Comparison of ENCODE assay signal across 3 worm cellular contexts in genomic region chrII:3076915-3077314, ce11.
TF ChIP-seq lines count a peak whose summit lies in the region.

Gene Y25C1A.8, minus strand, starts transcription at chrII:3076959.

TF ChIP-seq in whole organism, L1 larva, 84 proteins besides CTCF, POLR2A, EP300 and RAD21 (continued from another document and continues in another):
- no peak for TF ChIP-seq lir-3 (tag; optimal IDR thresholded peaks at IDR 0.05; lab: Kevin White, UChicago; ENCODE audit: poor library complexity)
- no peak for TF ChIP-seq nhr-20 (tag; optimal IDR thresholded peaks at IDR 0.05; lab: Kevin White, UChicago)
- TF ChIP-seq sptf-1 (tag; optimal IDR thresholded peaks at IDR 0.05; lab: Kevin White, UChicago), result no peak
- peak; percentile 91 for TF ChIP-seq nhr-19 (GFP tag; conservative IDR thresholded peaks at IDR 0.05; lab: Robert Waterston, UW)
- peak; percentile 84 for TF ChIP-seq unc-130 (tag; optimal IDR thresholded peaks at IDR 0.05; lab: Kevin White, UChicago)
- no peak for TF ChIP-seq zag-1 (tag; optimal IDR thresholded peaks at IDR 0.05; lab: Kevin White, UChicago)
- TF ChIP-seq snu-23 (GFP tag; optimal IDR thresholded peaks at IDR 0.05; lab: Kevin White, UChicago), result peak; percentile 95
- no peak for TF ChIP-seq ets-5 (GFP tag; IDR thresholded peaks at IDR 0.05; lab: Robert Waterston, UW)
- TF ChIP-seq nhr-84 (tag; optimal IDR thresholded peaks at IDR 0.05; lab: Kevin White, UChicago), result no peak
- peak; percentile 23 for TF ChIP-seq ama-1 (optimal IDR thresholded peaks at IDR 0.05; lab: Kevin White, UChicago)
- TF ChIP-seq fkh-8 (tag; optimal IDR thresholded peaks at IDR 0.05; lab: Kevin White, UChicago), result peak; percentile 93
- TF ChIP-seq ztf-4 (tag; optimal IDR thresholded peaks at IDR 0.05; lab: Kevin White, UChicago), result peak; percentile 86
- TF ChIP-seq lin-15B (tag; optimal IDR thresholded peaks at IDR 0.05; lab: Kevin White, UChicago), result peak; percentile 58
- peak; percentile 90 for TF ChIP-seq isw-1 (GFP tag; IDR thresholded peaks at IDR 0.05; lab: Robert Waterston, UW)
- TF ChIP-seq hlh-17 (GFP tag; optimal IDR thresholded peaks at IDR 0.05; lab: Kevin White, UChicago; ENCODE audit: borderline replicate concordance), result no peak
- peak; percentile 56 for TF ChIP-seq nhr-77 (tag; optimal IDR thresholded peaks at IDR 0.05; lab: Kevin White, UChicago)
- no peak for TF ChIP-seq dsc-1 (tag; optimal IDR thresholded peaks at IDR 0.05; lab: Kevin White, UChicago)
- peak; percentile 90 for TF ChIP-seq unc-86 (tag; optimal IDR thresholded peaks at IDR 0.05; lab: Kevin White, UChicago)
- TF ChIP-seq ceh-88 (GFP tag; IDR thresholded peaks at IDR 0.05; lab: Robert Waterston, UW), result peak; percentile 58
- peak; percentile 81 for TF ChIP-seq jun-1 (tag; optimal IDR thresholded peaks at IDR 0.05; lab: Kevin White, UChicago)
- TF ChIP-seq egl-27 (tag; optimal IDR thresholded peaks at IDR 0.05; lab: Kevin White, UChicago), result peak in 1 of 2 experiments; percentile 45
- TF ChIP-seq dpl-1 (GFP tag; optimal IDR thresholded peaks at IDR 0.05; lab: Kevin White, UChicago), result peak; percentile 73 to 85 (median 84)
- TF ChIP-seq C04F5.9 (tag; optimal IDR thresholded peaks at IDR 0.05; lab: Kevin White, UChicago), result peak; percentile 100
- peak; percentile 49 for TF ChIP-seq nhr-237 (tag; optimal IDR thresholded peaks at IDR 0.05; lab: Kevin White, UChicago)
- peak; percentile 75 for TF ChIP-seq fos-1 (tag; optimal IDR thresholded peaks at IDR 0.05; lab: Kevin White, UChicago)
- TF ChIP-seq nhr-90 (tag; optimal IDR thresholded peaks at IDR 0.05; lab: Kevin White, UChicago; ENCODE audit: poor library complexity), result no peak
- TF ChIP-seq ceh-90 (tag; optimal IDR thresholded peaks at IDR 0.05; lab: Kevin White, UChicago), result peak; percentile 42
- peak; percentile 79 for TF ChIP-seq mef-2 (tag; optimal IDR thresholded peaks at IDR 0.05; lab: Kevin White, UChicago)
- peak; percentile 89 for TF ChIP-seq C16A3.4 (tag; optimal IDR thresholded peaks at IDR 0.05; lab: Kevin White, UChicago)
- TF ChIP-seq hpl-2 (GFP tag; optimal IDR thresholded peaks at IDR 0.05; lab: Kevin White, UChicago), result peak; percentile 88
- peak; percentile 85 for TF ChIP-seq ceh-8 (GFP tag; optimal IDR thresholded peaks at IDR 0.05; lab: Kevin White, UChicago)
- TF ChIP-seq aly-2 (tag; optimal IDR thresholded peaks at IDR 0.05; lab: Kevin White, UChicago), result peak; percentile 58
- peak; percentile 86 for TF ChIP-seq egl-13 (tag; optimal IDR thresholded peaks at IDR 0.05; lab: Kevin White, UChicago)
- no peak for TF ChIP-seq ceh-63 (GFP tag; optimal IDR thresholded peaks at IDR 0.05; lab: Kevin White, UChicago)
- peak; percentile 79 for TF ChIP-seq vab-15 (tag; optimal IDR thresholded peaks at IDR 0.05; lab: Kevin White, UChicago)
- peak; percentile 87 for TF ChIP-seq lin-13 (GFP tag; optimal IDR thresholded peaks at IDR 0.05; lab: Kevin White, UChicago)
- peak; percentile 94 for TF ChIP-seq nhr-85 (tag; lab: Kevin White, UChicago)
- no peak for TF ChIP-seq unc-30 (tag; optimal IDR thresholded peaks at IDR 0.05; lab: Kevin White, UChicago)
- peak; percentile 31 for TF ChIP-seq nhr-76 (tag; optimal IDR thresholded peaks at IDR 0.05; lab: Kevin White, UChicago)
- no peak for TF ChIP-seq pag-3 (tag; optimal IDR thresholded peaks at IDR 0.05; lab: Kevin White, UChicago; ENCODE audit: borderline replicate concordance, insufficient read depth)
- peak; percentile 91 for TF ChIP-seq irx-1 (tag; optimal IDR thresholded peaks at IDR 0.05; lab: Kevin White, UChicago)
- TF ChIP-seq Y116A8C.19 (tag; optimal IDR thresholded peaks at IDR 0.05; lab: Kevin White, UChicago; ENCODE audit: borderline replicate concordance), result no peak

TF ChIP-seq in whole organism, L3 larva, 47 proteins besides CTCF, POLR2A, EP300 and RAD21 (continued from another document):
- peak; percentile 90 for TF ChIP-seq lsy-12 (tag; optimal IDR thresholded peaks at IDR 0.05; lab: Kevin White, UChicago)
- TF ChIP-seq mdl-1 (tag; optimal IDR thresholded peaks at IDR 0.05; lab: Kevin White, UChicago), result no peak
- TF ChIP-seq egl-27 (tag; optimal IDR thresholded peaks at IDR 0.05; lab: Kevin White, UChicago), result no peak
- TF ChIP-seq ceh-28 (tag; optimal IDR thresholded peaks at IDR 0.05; lab: Kevin White, UChicago), result peak; percentile 86
- peak; percentile 96 for TF ChIP-seq nfya-1 (tag; optimal IDR thresholded peaks at IDR 0.05; lab: Kevin White, UChicago; ENCODE audit: insufficient read depth)
- TF ChIP-seq elt-2 (tag; optimal IDR thresholded peaks at IDR 0.05; lab: Kevin White, UChicago), result peak; percentile 75
- no peak for TF ChIP-seq ceh-9 (tag; optimal IDR thresholded peaks at IDR 0.05; lab: Kevin White, UChicago)
- no peak for TF ChIP-seq nhr-12 (tag; optimal IDR thresholded peaks at IDR 0.05; lab: Kevin White, UChicago)
- peak; percentile 95 for TF ChIP-seq nhr-43 (tag; optimal IDR thresholded peaks at IDR 0.05; lab: Kevin White, UChicago; ENCODE audit: poor library complexity, severe bottlenecking)
- TF ChIP-seq lin-15B (tag; optimal IDR thresholded peaks at IDR 0.05; lab: Kevin White, UChicago), result peak; percentile 76
- TF ChIP-seq daf-12 (tag; optimal IDR thresholded peaks at IDR 0.05; lab: Kevin White, UChicago), result peak; percentile 35
- peak; percentile 85 for TF ChIP-seq snpc-4 (tag; optimal IDR thresholded peaks at IDR 0.05; lab: Kevin White, UChicago)
- no peak for TF ChIP-seq nhr-76 (tag; optimal IDR thresholded peaks at IDR 0.05; lab: Kevin White, UChicago)
- peak; percentile 35 for TF ChIP-seq fkh-2 (tag; optimal IDR thresholded peaks at IDR 0.05; lab: Kevin White, UChicago)
- TF ChIP-seq unc-39 (tag; optimal IDR thresholded peaks at IDR 0.05; lab: Kevin White, UChicago), result no peak
- peak; percentile 41 for TF ChIP-seq nhr-77 (tag; optimal IDR thresholded peaks at IDR 0.05; lab: Kevin White, UChicago)
- TF ChIP-seq fkh-10 (GFP tag; optimal IDR thresholded peaks at IDR 0.05; lab: Kevin White, UChicago), result peak; percentile 62
- no peak for TF ChIP-seq unc-62 (GFP tag; optimal IDR thresholded peaks at IDR 0.05; lab: Kevin White, UChicago)
- peak; percentile 20 for TF ChIP-seq ama-1 (optimal IDR thresholded peaks at IDR 0.05; lab: Kevin White, UChicago)
- peak; percentile 89 for TF ChIP-seq ceh-82 (tag; optimal IDR thresholded peaks at IDR 0.05; lab: Kevin White, UChicago)
- TF ChIP-seq ztf-11 (tag; optimal IDR thresholded peaks at IDR 0.05; lab: Kevin White, UChicago), result no peak
- peak; percentile 23 for TF ChIP-seq fos-1 (tag; optimal IDR thresholded peaks at IDR 0.05; lab: Kevin White, UChicago)
- peak; percentile 94 for TF ChIP-seq jun-1 (tag; optimal IDR thresholded peaks at IDR 0.05; lab: Kevin White, UChicago)
- peak; percentile 17 for TF ChIP-seq ZK546.5 (tag; optimal IDR thresholded peaks at IDR 0.05; lab: Kevin White, UChicago)
- peak; percentile 83 for TF ChIP-seq R02D3.7 (tag; optimal IDR thresholded peaks at IDR 0.05; lab: Kevin White, UChicago)
- peak; percentile 89 for TF ChIP-seq nhr-23 (tag; optimal IDR thresholded peaks at IDR 0.05; lab: Kevin White, UChicago)
- no peak for TF ChIP-seq eor-1 (tag; optimal IDR thresholded peaks at IDR 0.05; lab: Kevin White, UChicago)
- peak; percentile 91 for TF ChIP-seq hmg-11 (tag; optimal IDR thresholded peaks at IDR 0.05; lab: Kevin White, UChicago)

TF ChIP-seq in whole organism, young adult, 124 proteins besides CTCF, POLR2A, EP300 and RAD21 (continued from another document and continues in another):
- TF ChIP-seq F10E7.11 (tag; optimal IDR thresholded peaks at IDR 0.05; lab: Kevin White, UChicago) (no peak), K11D2.4 (GFP tag; IDR thresholded peaks at IDR 0.05; lab: Robert Waterston, UW) (no peak; the same call in 1 of the 2 replicates), ztf-22 (GFP tag; optimal IDR thresholded peaks at IDR 0.05; lab: Kevin White, UChicago) (no peak), ceh-79 (tag; optimal IDR thresholded peaks at IDR 0.05; lab: Kevin White, UChicago) (peak; percentile 9), madf-3 (GFP tag; IDR thresholded peaks at IDR 0.05; lab: Robert Waterston, UW) (no peak), T26A5.8 (tag; optimal IDR thresholded peaks at IDR 0.05; lab: Kevin White, UChicago) (no peak), mxl-1 (tag; optimal IDR thresholded peaks at IDR 0.05; lab: Kevin White, UChicago) (peak; percentile 15), let-526 (GFP tag; IDR thresholded peaks at IDR 0.05; lab: Robert Waterston, UW) (no peak), aptf-3 (GFP tag; IDR thresholded peaks at IDR 0.05; lab: Robert Waterston, UW) (no peak), F57A8.1 (GFP tag; optimal IDR thresholded peaks at IDR 0.05; lab: Kevin White, UChicago) (no peak), B0019.2 (GFP tag; conservative IDR thresholded peaks at IDR 0.05; lab: Robert Waterston, UW) (no peak), gei-17 (GFP tag; optimal IDR thresholded peaks at IDR 0.05; lab: Kevin White, UChicago) (peak; percentile 74), egl-44 (GFP tag; IDR thresholded peaks at IDR 0.05; lab: Robert Waterston, UW) (no peak), hmg-20 (GFP tag; IDR thresholded peaks at IDR 0.05; lab: Robert Waterston, UW) (no peak), chd-7 (tag; optimal IDR thresholded peaks at IDR 0.05; lab: Kevin White, UChicago) (no peak), snpc-3.4 (tag; optimal IDR thresholded peaks at IDR 0.05; lab: Kevin White, UChicago) (peak; percentile 59), ets-4 (GFP tag; optimal IDR thresholded peaks at IDR 0.05; lab: Kevin White, UChicago) (peak; percentile 78), akir-1 (GFP tag; optimal IDR thresholded peaks at IDR 0.05; lab: Kevin White, UChicago) (no peak), lin-40 (tag; optimal IDR thresholded peaks at IDR 0.05; lab: Kevin White, UChicago) (peak; percentile 94), him-1 (tag; optimal IDR thresholded peaks at IDR 0.05; lab: Kevin White, UChicago) (peak; percentile 30), F49E8.2 (tag; optimal IDR thresholded peaks at IDR 0.05; lab: Kevin White, UChicago; ENCODE audit: insufficient read depth) (peak; percentile 70), tlf-1 (GFP tag; optimal IDR thresholded peaks at IDR 0.05; lab: Kevin White, UChicago) (no peak), attf-5 (GFP tag; optimal IDR thresholded peaks at IDR 0.05; lab: Kevin White, UChicago) (peak; percentile 83), athp-1 (tag; optimal IDR thresholded peaks at IDR 0.05; lab: Kevin White, UChicago) (peak; percentile 62), ztf-6 (GFP tag; IDR thresholded peaks at IDR 0.05; lab: Robert Waterston, UW) (no peak), attf-6 (GFP tag; IDR thresholded peaks at IDR 0.05; lab: Robert Waterston, UW) (no peak), ztf-28 (GFP tag; IDR thresholded peaks at IDR 0.05; lab: Robert Waterston, UW) (peak; percentile 56; the same call in 1 of the 2 replicates), rec-8 (tag; optimal IDR thresholded peaks at IDR 0.05; lab: Kevin White, UChicago) (no peak), snpc-1.3 (tag; optimal IDR thresholded peaks at IDR 0.05; lab: Kevin White, UChicago; ENCODE audit: insufficient read depth) (peak; percentile 51), tbx-9 (tag; optimal IDR thresholded peaks at IDR 0.05; lab: Kevin White, UChicago; ENCODE audit: borderline replicate concordance) (no peak), egrh-3 (GFP tag; IDR thresholded peaks at IDR 0.05; lab: Robert Waterston, UW) (no peak), hmg-1.2 (GFP tag; IDR thresholded peaks at IDR 0.05; lab: Robert Waterston, UW) (peak; percentile 75), nhr-179 (tag; optimal IDR thresholded peaks at IDR 0.05; lab: Kevin White, UChicago) (no peak), mcd-1 (GFP tag; IDR thresholded peaks at IDR 0.05; lab: Robert Waterston, UW) (peak; percentile 92), cebp-2 (GFP tag; IDR thresholded peaks at IDR 0.05; lab: Robert Waterston, UW) (no peak), hsf-1 (GFP tag; IDR thresholded peaks at IDR 0.05; lab: Robert Waterston, UW) (no peak), K12H6.12 (tag; optimal IDR thresholded peaks at IDR 0.05; lab: Kevin White, UChicago) (peak; percentile 70), rcor-1 (GFP tag; IDR thresholded peaks at IDR 0.05; lab: Robert Waterston, UW) (no peak; the same call in 1 of the 2 replicates), egl-18 (GFP tag; IDR thresholded peaks at IDR 0.05; lab: Robert Waterston, UW) (no peak), Y53G8AR.9 (GFP tag; conservative IDR thresholded peaks at IDR 0.05; lab: Robert Waterston, UW) (peak; percentile 93), Y79H2A.3 (GFP tag; conservative IDR thresholded peaks at IDR 0.05; lab: Robert Waterston, UW) (no peak), dpff-1 (tag; optimal IDR thresholded peaks at IDR 0.05; lab: Kevin White, UChicago) (no peak), ztf-26 (tag; optimal IDR thresholded peaks at IDR 0.05; lab: Kevin White, UChicago) (peak; percentile 83), Y95B8A.8 (GFP tag; IDR thresholded peaks at IDR 0.05; lab: Robert Waterston, UW) (no peak; the same call in none of the 2 replicates), efl-1 (GFP tag; optimal IDR thresholded peaks at IDR 0.05; lab: Kevin White, UChicago) (peak; percentile 51), xnd-1 (tag; optimal IDR thresholded peaks at IDR 0.05; lab: Kevin White, UChicago) (peak; percentile 69), C17E4.6 (GFP tag; IDR thresholded peaks at IDR 0.05; lab: Robert Waterston, UW) (no peak; the same call in 1 of the 2 replicates), ekl-4 (GFP tag; IDR thresholded peaks at IDR 0.05; lab: Robert Waterston, UW) (peak; percentile 90; the same call in 1 of the 2 replicates), nhr-120 (GFP tag; IDR thresholded peaks at IDR 0.05; lab: Robert Waterston, UW) (no peak), F37B4.10 (GFP tag; IDR thresholded peaks at IDR 0.05; lab: Robert Waterston, UW) (no peak), madf-10 (tag; optimal IDR thresholded peaks at IDR 0.05; lab: Kevin White, UChicago) (peak; percentile 51), somi-1 (GFP tag; optimal IDR thresholded peaks at IDR 0.05; lab: Kevin White, UChicago) (no peak), rpc-1 (optimal IDR thresholded peaks at IDR 0.05; lab: Kevin White, UChicago) (peak; percentile 24), rpc-1 (tag; optimal IDR thresholded peaks at IDR 0.05; lab: Kevin White, UChicago) (no peak), ztf-25 (GFP tag; IDR thresholded peaks at IDR 0.05; lab: Robert Waterston, UW) (no peak), Y53F4B.3 (GFP tag; IDR thresholded peaks at IDR 0.05; lab: Robert Waterston, UW) (no peak), zfh-2 (GFP tag; conservative IDR thresholded peaks at IDR 0.05; lab: Robert Waterston, UW) (peak; percentile 86), lsy-27 (tag; optimal IDR thresholded peaks at IDR 0.05; lab: Kevin White, UChicago; ENCODE audit: borderline replicate concordance, insufficient read depth) (no peak), mel-28 (tag; optimal IDR thresholded peaks at IDR 0.05; lab: Kevin White, UChicago; ENCODE audit: borderline replicate concordance) (peak; percentile 58), F39B2.1 (GFP tag; IDR thresholded peaks at IDR 0.05; lab: Robert Waterston, UW) (no peak), let-607 (tag; optimal IDR thresholded peaks at IDR 0.05; lab: Kevin White, UChicago) (peak; percentile 97 to 98), atf-7 (tag; optimal IDR thresholded peaks at IDR 0.05; lab: Kevin White, UChicago) (peak; percentile 97), F52B5.7 (tag; optimal IDR thresholded peaks at IDR 0.05; lab: Kevin White, UChicago) (no peak), dox-1 (GFP tag; IDR thresholded peaks at IDR 0.05; lab: Robert Waterston, UW) (no peak; the same call in 1 of the 2 replicates), die-1 (tag; optimal IDR thresholded peaks at IDR 0.05; lab: Kevin White, UChicago) (no peak), lin-54 (GFP tag; optimal IDR thresholded peaks at IDR 0.05; lab: Kevin White, UChicago) (peak; percentile 90), Y67H2A.10 (GFP tag; conservative IDR thresholded peaks at IDR 0.05; lab: Robert Waterston, UW) (no peak), nhr-80 (tag; optimal IDR thresholded peaks at IDR 0.05; lab: Kevin White, UChicago) (peak; percentile 41), ceh-100 (GFP tag; IDR thresholded peaks at IDR 0.05; lab: Robert Waterston, UW) (peak; percentile 83), lir-1 (GFP tag; conservative IDR thresholded peaks at IDR 0.05; lab: Robert Waterston, UW) (no peak; the same call in 1 of the 2 replicates), hlh-12 (tag; optimal IDR thresholded peaks at IDR 0.05; lab: Kevin White, UChicago) (no peak), ztf-18 (tag; optimal IDR thresholded peaks at IDR 0.05; lab: Kevin White, UChicago) (peak; percentile 52)
